Fruit fly (Drosophila melanogaster) whole organism, embryonic: ENCODE measurements around the gene CG7536.
A peak's percentile ranks its signal among the peaks of the same experiment; 100 is the strongest.

ENCODE experiments used
- Awh ChIP-seq: fragments of 200-800 bp; sonication (Bioruptor generic); IDR thresholded peaks from 2 replicates; pipeline ENCODE4, ENCODE4 v1.3.6; 2022; ENCODE audit warnings: missing biosample characterization, missing genetic modification characterization
- BEAF-32 ChIP-seq: fragments of 200-800 bp; sonication (Bioruptor generic); optimal IDR thresholded peaks from 3 replicates; lab custom pipeline; 2017; ENCODE audit warnings: missing biosample characterization, missing genetic modification characterization, mild to moderate bottlenecking, moderate library complexity, missing genetic modification reagents
- Blimp-1 ChIP-seq: fragments of 200-800 bp; sonication (Bioruptor generic); optimal IDR thresholded peaks from 3 replicates; lab custom pipeline; 2018; ENCODE audit warnings: missing biosample characterization, missing genetic modification characterization, mild to moderate bottlenecking, moderate library complexity, missing genetic modification reagents
- CG1024 ChIP-seq: fragments of 200-800 bp; sonication (Bioruptor generic); IDR thresholded peaks from 2 replicates; pipeline ENCODE4 v1.3.6; 2022; ENCODE audit warnings: missing biosample characterization, missing genetic modification characterization
- CG11247 ChIP-seq: fragments of 200-800 bp; sonication (Bioruptor generic); IDR thresholded peaks from 2 replicates; pipeline ENCODE4 v1.3.6; 2022; ENCODE audit warnings: missing biosample characterization, missing genetic modification characterization
- CG13424 ChIP-seq: fragments of 200-800 bp; sonication (Bioruptor generic); optimal IDR thresholded peaks from 2 replicates; lab custom pipeline; 2019; ENCODE audit warnings: missing biosample characterization, mild to moderate bottlenecking, missing genetic modification characterization, moderate library complexity
- CG13894 ChIP-seq: fragments of 200-800 bp; sonication (Bioruptor generic); optimal IDR thresholded peaks from 3 replicates; lab custom pipeline; 2018; ENCODE audit warnings: missing biosample characterization, mild to moderate bottlenecking, missing genetic modification characterization, moderate library complexity
- CG15514 ChIP-seq: fragments of 200-800 bp; sonication (Bioruptor generic); optimal IDR thresholded peaks from 3 replicates; lab custom pipeline; 2017; ENCODE audit warnings: missing biosample characterization, missing genetic modification characterization, mild to moderate bottlenecking, moderate library complexity, missing genetic modification reagents
- CG16779 ChIP-seq: fragments of 200-800 bp; sonication (Bioruptor generic); IDR thresholded peaks from 2 replicates; pipeline ENCODE4 v1.3.6; 2022; ENCODE audit warnings: missing biosample characterization, missing genetic modification characterization
- CG17385 ChIP-seq: fragments of 200-800 bp; sonication (Bioruptor generic); optimal IDR thresholded peaks from 3 replicates; lab custom pipeline; 2018; ENCODE audit warnings: missing biosample characterization, mild to moderate bottlenecking, missing genetic modification characterization
- CG18262 ChIP-seq: fragments of 200-800 bp; optimal IDR thresholded peaks from 3 replicates; lab custom pipeline; 2019; ENCODE audit warnings: missing biosample characterization, mild to moderate bottlenecking, missing genetic modification characterization, moderate library complexity
- CG2116 ChIP-seq: fragments of 200-800 bp; sonication (Bioruptor generic); optimal IDR thresholded peaks from 3 replicates; lab custom pipeline; 2018; ENCODE audit warnings: missing biosample characterization, mild to moderate bottlenecking, missing genetic modification characterization
- CG2889 ChIP-seq: fragments of 200-800 bp; sonication (Bioruptor generic); IDR thresholded peaks from 3 replicates; pipeline ENCODE4 v1.3.6; 2022; ENCODE audit warnings: missing biosample characterization, missing genetic modification characterization
- CG30403 ChIP-seq: fragments of 200-800 bp; sonication (Bioruptor generic); optimal IDR thresholded peaks from 3 replicates; lab custom pipeline; 2016; ENCODE audit warnings: missing biosample characterization, missing genetic modification characterization
- CG33213 ChIP-seq: fragments of 200-800 bp; sonication (Bioruptor generic); optimal IDR thresholded peaks from 3 replicates; lab custom pipeline; 2016; ENCODE audit warnings: missing biosample characterization, missing genetic modification characterization
- CG3847 ChIP-seq: fragments of 200-800 bp; sonication (Bioruptor generic); IDR thresholded peaks from 2 replicates; pipeline ENCODE4 v1.3.6; 2022; ENCODE audit warnings: missing biosample characterization, missing genetic modification characterization
- CG4617 ChIP-seq: fragments of 200-800 bp; sonication (Bioruptor generic); optimal IDR thresholded peaks from 3 replicates; lab custom pipeline; 2016; ENCODE audit warnings: missing biosample characterization, missing genetic modification characterization, borderline replicate concordance
- CG5245 ChIP-seq: fragments of 200-800 bp; sonication (Bioruptor generic); optimal IDR thresholded peaks from 3 replicates; lab custom pipeline; 2016; ENCODE audit warnings: missing biosample characterization, missing genetic modification characterization
- CG6654 ChIP-seq: fragments of 200-800 bp; sonication (Bioruptor generic); optimal IDR thresholded peaks from 2 replicates; lab custom pipeline; 2017; ENCODE audit warnings: missing biosample characterization, mild to moderate bottlenecking, missing genetic modification characterization
- CG6791 ChIP-seq: fragments of 200-800 bp; sonication (Bioruptor generic); IDR thresholded peaks from 3 replicates; pipeline ENCODE4 v1.3.6; 2022; ENCODE audit warnings: missing biosample characterization, missing genetic modification characterization; ENCODE audit not compliant: partially characterized antibody
- CG6854 ChIP-seq: fragments of 200-800 bp; sonication (Bioruptor generic); optimal IDR thresholded peaks from 3 replicates; lab custom pipeline; 2017; ENCODE audit warnings: missing biosample characterization, mild to moderate bottlenecking, missing genetic modification characterization
- CG7963 ChIP-seq: fragments of 200-800 bp; sonication (Bioruptor generic); IDR thresholded peaks from 3 replicates; pipeline ENCODE4 v1.3.6; 2022; ENCODE audit warnings: missing biosample characterization, missing genetic modification characterization; ENCODE audit not compliant: partially characterized antibody
- CG8089 ChIP-seq: fragments of 200-800 bp; sonication (Bioruptor generic); optimal IDR thresholded peaks from 3 replicates; lab custom pipeline; 2016; ENCODE audit warnings: missing biosample characterization, missing genetic modification characterization
- Deaf1 ChIP-seq: fragments of 200-800 bp; optimal IDR thresholded peaks from 3 replicates; lab custom pipeline; 2019; ENCODE audit warnings: missing biosample characterization, mild to moderate bottlenecking, missing genetic modification characterization, moderate library complexity
- Dek ChIP-seq: fragments of 200-800 bp; sonication (Bioruptor generic); optimal IDR thresholded peaks from 3 replicates; lab custom pipeline; 2019; ENCODE audit warnings: missing biosample characterization, mild to moderate bottlenecking, missing genetic modification characterization, moderate library complexity
- Dp ChIP-seq: fragments of 200-800 bp; sonication (Bioruptor generic); optimal IDR thresholded peaks from 2 replicates; lab custom pipeline; 2018; ENCODE audit warnings: missing biosample characterization, mild to moderate bottlenecking, missing genetic modification characterization, moderate library complexity
- Dref ChIP-seq: fragments of 200-800 bp; sonication (Bioruptor generic); IDR thresholded peaks from 2 replicates; pipeline ENCODE4 v1.3.6; 2022; ENCODE audit warnings: missing biosample characterization, missing genetic modification characterization
- E2f2 ChIP-seq: fragments of 200-800 bp; sonication (Bioruptor generic); IDR thresholded peaks from 2 replicates; pipeline ENCODE4 v1.3.6; 2022; ENCODE audit warnings: missing biosample characterization, missing genetic modification characterization
- Ets65A ChIP-seq: fragments of 200-800 bp; sonication (Bioruptor generic); peaks from one replicate; lab custom pipeline; 2016; ENCODE audit warnings: missing biosample characterization, missing genetic modification characterization
- Hr51 ChIP-seq, 2 experiments: fragments of 200-800 bp; sonication (Bioruptor generic); optimal IDR thresholded peaks; 2 replicates in 1 of 2; 3 replicates in 1 of 2; lab custom pipeline; 2016 to 2018; ENCODE audit warnings: missing biosample characterization in 2 of 2, missing genetic modification characterization in 2 of 2, mild to moderate bottlenecking in 1 of 2, moderate library complexity in 1 of 2
- Opbp ChIP-seq: fragments of 200-800 bp; sonication (Bioruptor generic); IDR thresholded peaks from 3 replicates; pipeline ENCODE4 v1.3.6; 2022; ENCODE audit warnings: missing biosample characterization, missing genetic modification characterization; ENCODE audit not compliant: partially characterized antibody
- Sox102F ChIP-seq: fragments of 200-800 bp; sonication (Bioruptor generic); optimal IDR thresholded peaks from 2 replicates; lab custom pipeline; 2018; ENCODE audit warnings: missing biosample characterization, mild to moderate bottlenecking, missing genetic modification characterization, moderate library complexity
- Tbp ChIP-seq: fragments of >200 bp; optimal IDR thresholded peaks from 2 replicates; lab custom pipeline; 2018; ENCODE audit warnings: missing biosample characterization, missing genetic modification characterization
- Xbp1 ChIP-seq: fragments of 200-800 bp; sonication (Bioruptor generic); optimal IDR thresholded peaks from 3 replicates; lab custom pipeline; 2016; ENCODE audit warnings: missing biosample characterization, mild to moderate bottlenecking, missing genetic modification characterization
- bab2 ChIP-seq: fragments of 200-800 bp; sonication (Bioruptor generic); optimal IDR thresholded peaks from 2 replicates; lab custom pipeline; 2016; ENCODE audit warnings: missing biosample characterization, missing genetic modification characterization
- crol ChIP-seq: fragments of 200-800 bp; sonication (Bioruptor generic); IDR thresholded peaks from 2 replicates; pipeline ENCODE4 v1.3.6; 2022; ENCODE audit warnings: missing biosample characterization, missing genetic modification characterization
- gsb-n ChIP-seq: fragments of 200-800 bp; sonication (Bioruptor generic); optimal IDR thresholded peaks from 3 replicates; lab custom pipeline; 2018; ENCODE audit warnings: missing biosample characterization, mild to moderate bottlenecking, missing genetic modification characterization
- insv ChIP-seq, 2 experiments: fragments of 200-800 bp; sonication (Bioruptor generic); optimal IDR thresholded peaks; 3 replicates each; lab custom pipeline; 2016 to 2018; ENCODE audit warnings: missing biosample characterization in 2 of 2, missing genetic modification characterization in 2 of 2
- inv ChIP-seq: fragments of 200-800 bp; sonication (Bioruptor generic); IDR thresholded peaks from 2 replicates; pipeline ENCODE4 v1.3.6; 2022; ENCODE audit warnings: missing biosample characterization, missing genetic modification characterization; ENCODE audit not compliant: partially characterized antibody
- lola ChIP-seq, 3 experiments: fragments of >200 bp in 2 of 3; fragments of 200-800 bp in 1 of 3; sonication (Bioruptor generic) in 1 of 3; optimal IDR thresholded peaks; 2 replicates each; lab custom pipeline; 2017 to 2019; ENCODE audit warnings: missing biosample characterization in 3 of 3, missing genetic modification characterization in 3 of 3, mild to moderate bottlenecking in 1 of 3, moderate library complexity in 1 of 3
- luna ChIP-seq: fragments of 200-800 bp; sonication (Bioruptor generic); optimal IDR thresholded peaks from 2 replicates; lab custom pipeline; 2016; ENCODE audit warnings: missing biosample characterization, missing genetic modification characterization
- pnt ChIP-seq: fragments of 200-800 bp; sonication (Bioruptor generic); optimal IDR thresholded peaks from 3 replicates; lab custom pipeline; 2016; ENCODE audit warnings: missing biosample characterization, missing genetic modification characterization
- pum ChIP-seq: fragments of 200-800 bp; sonication (Bioruptor generic); optimal IDR thresholded peaks from 2 replicates; lab custom pipeline; 2016; ENCODE audit warnings: missing biosample characterization, missing genetic modification characterization
- sna ChIP-seq: fragments of 200-800 bp; sonication (Bioruptor generic); IDR thresholded peaks from 2 replicates; pipeline ENCODE4 v1.3.6; 2022; ENCODE audit warnings: missing biosample characterization, missing genetic modification characterization; ENCODE audit not compliant: partially characterized antibody
- stc ChIP-seq: fragments of 200-800 bp; sonication (Bioruptor generic); IDR thresholded peaks from 2 replicates; pipeline ENCODE4 v1.3.6; 2022; ENCODE audit warnings: missing biosample characterization, missing genetic modification characterization
- sug ChIP-seq: fragments of 200-800 bp; optimal IDR thresholded peaks from 2 replicates; lab custom pipeline; 2019; ENCODE audit warnings: missing biosample characterization, mild to moderate bottlenecking, missing genetic modification characterization, moderate library complexity
- tna ChIP-seq: fragments of 200-800 bp; sonication (Bioruptor generic); IDR thresholded peaks from 2 replicates; pipeline ENCODE4 v1.3.6; 2022; ENCODE audit warnings: missing biosample characterization, missing genetic modification characterization; ENCODE audit not compliant: partially characterized antibody
- usp ChIP-seq: fragments of >200 bp; optimal IDR thresholded peaks from 2 replicates; lab custom pipeline; 2017; ENCODE audit warnings: missing biosample characterization, missing genetic modification characterization

The CG7536 gene

DNA sequence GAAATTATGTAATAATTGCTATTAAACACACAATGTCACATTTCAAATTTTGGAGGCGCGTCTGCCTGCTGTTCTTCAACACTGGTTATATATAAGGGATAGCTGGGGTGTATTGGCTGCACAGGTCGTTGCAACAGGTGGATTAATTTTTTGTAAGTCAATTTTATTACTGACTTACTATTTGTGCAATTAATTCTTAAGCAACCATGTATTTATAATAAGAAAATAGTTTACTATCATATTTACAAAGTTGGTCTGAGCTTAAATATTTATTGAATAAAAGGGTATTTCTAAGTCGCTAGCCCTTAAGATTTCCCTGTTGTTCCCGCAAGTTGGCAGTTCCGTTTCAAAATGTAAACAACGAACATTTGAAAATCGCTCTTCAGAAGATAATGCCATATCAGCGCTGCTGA lies 4.5 kb upstream of the CG7536 start, which contains the start of gene RhoGAP16F (continued):
- TF ChIP-seq Sox102F (GFP tag; lab: Kevin White, UChicago) (peak; percentile 83), tna (GFP tag; lab: Robert Waterston, UW) (no peak), CG6854 (GFP tag; lab: Kevin White, UChicago) (peak; percentile 24), CG3847 (GFP tag; lab: Robert Waterston, UW) (peak; percentile 85), Awh (GFP tag; lab: Robert Waterston, UW) (peak; percentile 67), CG5245 (peak; percentile 72), Ets65A (GFP tag; lab: Kevin White, UChicago) (peak; percentile 97), CG6791 (GFP tag; lab: Robert Waterston, UW) (no peak), gsb-n (tag; lab: Kevin White, UChicago) (peak; percentile 83), CG13424 (tag; lab: Kevin White, UChicago) (peak; percentile 83), Deaf1 (peak; percentile 54), CG17385 (peak; percentile 76), Xbp1 (GFP tag; lab: Kevin White, UChicago) (peak; percentile 92), CG1024 (GFP tag; lab: Robert Waterston, UW) (peak; percentile 63), CG11247 (peak; percentile 81), Dek (tag; lab: Kevin White, UChicago) (peak; percentile 80)

DNA sequence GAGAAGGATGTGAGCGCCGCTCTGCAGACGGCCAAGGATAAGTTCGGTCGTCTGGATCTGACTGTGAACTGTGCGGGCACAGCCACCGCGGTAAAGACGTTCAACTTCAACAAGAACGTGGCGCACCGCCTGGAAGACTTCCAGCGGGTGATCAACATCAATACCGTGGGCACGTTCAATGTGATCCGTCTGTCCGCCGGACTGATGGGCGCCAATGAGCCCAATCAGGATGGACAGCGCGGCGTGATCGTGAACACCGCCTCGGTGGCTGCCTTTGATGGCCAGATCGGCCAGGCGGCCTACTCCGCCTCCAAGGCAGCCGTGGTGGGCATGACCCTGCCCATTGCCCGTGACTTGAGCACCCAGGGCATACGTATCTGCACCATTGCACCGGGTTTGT lies 3.8 kb upstream of the CG7536 start:
- TF ChIP-seq CG2889 (GFP tag; lab: Robert Waterston, UW) (no peak), pum (GFP tag; lab: Kevin White, UChicago) (no peak), CG13894 (tag; lab: Kevin White, UChicago) (no peak), CG16779 (GFP tag; lab: Robert Waterston, UW) (no peak), lola (GFP tag; optimal IDR thresholded peaks at IDR 0.05; lab: Kevin White, UChicago) (no peak), Blimp-1 (GFP tag; lab: Kevin White, UChicago) (no peak), CG7963 (no peak), stc (GFP tag; lab: Robert Waterston, UW) (no peak), luna (GFP tag; lab: Kevin White, UChicago) (no peak), CG8089 (GFP tag; lab: Kevin White, UChicago) (no peak), crol (GFP tag; lab: Robert Waterston, UW) (no peak), Opbp (GFP tag; lab: Robert Waterston, UW) (no peak), pnt (GFP tag; lab: Kevin White, UChicago) (no peak), CG2116 (GFP tag; lab: Kevin White, UChicago) (no peak), Tbp (GFP tag; lab: Kevin White, UChicago) (no peak)

DNA sequence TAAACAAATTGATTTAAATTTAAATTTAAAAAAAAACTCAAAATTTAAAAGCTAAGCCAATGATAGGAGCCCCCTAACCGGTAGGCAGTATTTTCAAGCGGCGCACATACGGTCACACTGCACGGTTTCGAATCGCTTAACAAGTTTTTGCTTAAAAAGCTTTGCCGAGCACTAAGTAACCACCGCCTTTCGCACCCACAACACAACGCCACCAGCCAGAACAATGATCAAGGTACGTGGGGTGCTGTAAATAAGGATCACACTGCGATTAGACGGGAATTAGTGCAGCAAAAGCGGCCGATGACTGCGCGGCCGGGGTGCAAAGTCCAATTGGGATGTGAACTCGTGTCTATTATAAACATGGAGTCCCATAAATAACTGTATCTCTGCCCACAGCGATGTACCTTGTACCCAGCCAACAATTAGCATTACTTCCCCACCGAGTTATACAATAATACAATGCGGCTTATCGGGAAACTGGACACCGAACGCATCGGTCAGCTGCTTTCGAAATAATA lies 2.9 kb upstream of the CG7536 start, which contains the start of gene scu:
scu (plus strand) TSS at position 101 of the 518 bp plus-strand sequence.
- TF ChIP-seq E2f2 (GFP tag; lab: Robert Waterston, UW) = peak; percentile 63
- TF ChIP-seq CG30403 = no peak
- peak; percentile 25 for TF ChIP-seq BEAF-32 (GFP tag; lab: Kevin White, UChicago)
- no peak for TF ChIP-seq usp (GFP tag; lab: Kevin White, UChicago)
- no peak for TF ChIP-seq bab2
- TF ChIP-seq inv = no peak
- no peak for TF ChIP-seq sna (GFP tag; lab: Robert Waterston, UW)
- peak in 1 of 2 experiments; percentile 73 for TF ChIP-seq insv (GFP tag; optimal IDR thresholded peaks at IDR 0.05; lab: Kevin White, UChicago)
- peak; percentile 0 for TF ChIP-seq CG4617
- peak; percentile 46 for TF ChIP-seq Dp (GFP tag; lab: Kevin White, UChicago)
- no peak for TF ChIP-seq CG33213 (GFP tag; lab: Kevin White, UChicago)
- TF ChIP-seq CG18262 (tag; lab: Kevin White, UChicago) = no peak
- TF ChIP-seq CG15514 (GFP tag; lab: Kevin White, UChicago) = peak; percentile 31
- TF ChIP-seq Dref (GFP tag; lab: Robert Waterston, UW) = 0 out of 2 replicates have a peak, but pooled peaks have one; percentile 27
- no peak for TF ChIP-seq Hr51 (GFP tag; optimal IDR thresholded peaks at IDR 0.05; lab: Kevin White, UChicago)
- TF ChIP-seq sug (tag; lab: Kevin White, UChicago) = peak; percentile 12
- TF ChIP-seq CG6654 (GFP tag; lab: Kevin White, UChicago) = no peak
